Worm (Caenorhabditis elegans) whole organism, young adult: ENCODE data around the gene znf-207.

Experiments
- attf-5 ChIP-seq: fragments of 200-800 bp; sonication (Bioruptor generic); optimal IDR thresholded peaks from 2 replicates; lab custom pipeline; 2018; ENCODE audit warnings: mild to moderate bottlenecking, missing genetic modification characterization, missing compliant biosample characterization
- ceh-58 ChIP-seq: fragments of 200-800 bp; sonication (Bioruptor generic); IDR thresholded peaks from 2 replicates; pipeline ENCODE4 v1.3.6; 2022; ENCODE audit warnings: missing genetic modification characterization, missing compliant biosample characterization
- ets-4 ChIP-seq: fragments of 200-800 bp; sonication (Bioruptor generic); optimal IDR thresholded peaks from 2 replicates; lab custom pipeline; 2018; ENCODE audit warnings: mild to moderate bottlenecking, missing genetic modification characterization, missing compliant biosample characterization
- hmg-20 ChIP-seq: fragments of 200-800 bp; sonication (Bioruptor generic); IDR thresholded peaks from 2 replicates; pipeline ENCODE4 v1.3.6; 2022; ENCODE audit warnings: missing genetic modification reagents, missing genetic modification characterization, missing compliant biosample characterization
- lag-1 ChIP-seq: fragments of 200-800 bp; sonication (Bioruptor generic); IDR thresholded peaks from 2 replicates; pipeline ENCODE4 v1.3.6; 2022; ENCODE audit warnings: missing genetic modification reagents, missing genetic modification characterization, missing compliant biosample characterization
- nhr-90 ChIP-seq: sonication (generic microtip); optimal IDR thresholded peaks from 2 replicates; lab custom pipeline; 2016; ENCODE audit warnings: missing genotype, mild to moderate bottlenecking, missing genetic modification characterization, missing compliant biosample characterization
- tbp1 ChIP-seq: fragments of 200-800 bp; sonication (Bioruptor generic); optimal IDR thresholded peaks from 2 replicates; lab custom pipeline; 2018; ENCODE audit warnings: mild to moderate bottlenecking, missing genetic modification characterization, missing compliant biosample characterization
- tbx-9 ChIP-seq: sonication (generic microtip); optimal IDR thresholded peaks from 2 replicates; lab custom pipeline; 2016; ENCODE audit warnings: borderline replicate concordance, missing genetic modification characterization, inconsistent platforms, missing compliant biosample characterization

- TF ChIP-seq ets-4 (GFP tag; lab: Kevin White, UChicago) (no peak), tbx-9 (tag; lab: Kevin White, UChicago) (no peak), lag-1 (no peak), tbp1 (GFP tag; lab: Kevin White, UChicago) (no peak), hmg-20 (GFP tag; lab: Robert Waterston, UW) (no peak), ceh-58 (GFP tag; lab: Robert Waterston, UW) (no peak), nhr-90 (tag; lab: Kevin White, UChicago) (no peak), attf-5 (GFP tag; lab: Kevin White, UChicago) (no peak)
Measured at ce11 chrIV:11296787-11297186, 14.0 kb upstream of the znf-207 start, which contains the start of gene mttu-1.
